Fruit fly (Drosophila melanogaster) whole organism, prepupa: Measurements from ENCODE around the gene CG5810.

Source experiments
- CG11762 ChIP-seq: fragments of 200-800 bp; sonication (Bioruptor generic); optimal IDR thresholded peaks from 3 replicates; lab custom pipeline; 2016; ENCODE audit warnings: missing biosample characterization, missing genetic modification characterization; ENCODE audit not compliant: insufficient read depth
- CG6163 ChIP-seq: fragments of 200-800 bp; sonication (Bioruptor generic); IDR thresholded peaks from 3 replicates; pipeline ENCODE4 v1.3.6; 2022; ENCODE audit warnings: missing biosample characterization, missing genetic modification characterization
- CG6854 ChIP-seq: fragments of 200-800 bp; sonication (Bioruptor generic); optimal IDR thresholded peaks from 2 replicates; lab custom pipeline; 2017; ENCODE audit warnings: missing biosample characterization, mild to moderate bottlenecking, missing genetic modification characterization
- CG8319 ChIP-seq: fragments of 200-800 bp; sonication (Bioruptor generic); optimal IDR thresholded peaks from 3 replicates; lab custom pipeline; 2016; ENCODE audit warnings: missing biosample characterization, missing genetic modification characterization
- Eip75B ChIP-seq: fragments of 200-800 bp; sonication (Bioruptor generic); optimal IDR thresholded peaks from 3 replicates; lab custom pipeline; 2016; ENCODE audit warnings: missing biosample characterization, missing genetic modification characterization
- Eip78C ChIP-seq: fragments of 200-800 bp; sonication (Bioruptor generic); peaks from one replicate; lab custom pipeline; 2016; ENCODE audit warnings: missing biosample characterization, missing genetic modification characterization
- Ets21C ChIP-seq: fragments of 200-800 bp; sonication (Bioruptor generic); optimal IDR thresholded peaks from 3 replicates; lab custom pipeline; 2016; ENCODE audit warnings: missing biosample characterization, missing genetic modification characterization
- OdsH ChIP-seq: fragments of 200-800 bp; sonication (Bioruptor generic); optimal IDR thresholded peaks from 3 replicates; lab custom pipeline; 2016; ENCODE audit warnings: missing biosample characterization, missing genetic modification characterization
- Smox ChIP-seq: fragments of 200-800 bp; sonication (Bioruptor generic); optimal IDR thresholded peaks from 3 replicates; lab custom pipeline; 2016; ENCODE audit warnings: missing biosample characterization, missing genetic modification characterization
- cyc ChIP-seq: fragments of 200-800 bp; sonication (Bioruptor generic); optimal IDR thresholded peaks from 3 replicates; lab custom pipeline; 2016; ENCODE audit warnings: missing biosample characterization, missing genetic modification characterization
- eg ChIP-seq: fragments of 200-800 bp; sonication (Bioruptor generic); IDR thresholded peaks from 3 replicates; pipeline ENCODE4 v1.3.6; 2022; ENCODE audit warnings: missing biosample characterization, missing genetic modification characterization

DNA sequence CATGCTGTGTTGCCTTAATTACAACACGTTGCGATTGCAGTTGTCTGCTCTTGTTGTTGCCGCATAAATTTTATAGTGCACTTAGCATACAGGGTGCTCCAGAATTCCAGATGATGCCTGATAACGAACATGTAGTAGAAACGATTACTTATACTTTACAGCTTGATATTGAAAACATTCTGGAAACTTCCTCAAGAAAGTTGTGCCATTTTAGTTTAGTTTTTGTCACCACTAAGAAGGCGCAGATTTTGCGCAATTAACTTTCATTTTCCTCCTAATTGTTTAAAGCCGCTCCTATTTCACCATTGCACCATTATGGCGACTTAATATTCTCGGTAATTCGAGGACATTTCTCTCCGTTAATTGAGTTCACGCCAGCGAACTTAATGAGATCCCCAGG, 28.7 kb downstream of the CG5810 start:
- TF ChIP-seq CG8319 (GFP tag; lab: Kevin White, UChicago) (no peak), Eip78C (peak; percentile 81), CG11762 (no peak), Eip75B (peak; percentile 17), Ets21C (GFP tag; lab: Kevin White, UChicago) (no peak), CG6854 (no peak), CG6163 (no peak), Smox (GFP tag; lab: Kevin White, UChicago) (no peak), cyc (GFP tag; lab: Kevin White, UChicago) (no peak), eg (GFP tag; lab: Robert Waterston, UW) (0 out of 3 replicates have a peak, but pooled peaks have one; percentile 10), OdsH (GFP tag; lab: Kevin White, UChicago) (peak; percentile 6)
